Fruit fly (Drosophila melanogaster) whole organism, pupa: ENCODE measurements around the gene CG14374.

Experiments used
- CG13204 ChIP-seq: fragments of 200-800 bp; sonication (Bioruptor generic); optimal IDR thresholded peaks from 2 replicates; lab custom pipeline; 2018; ENCODE audit warnings: missing biosample characterization, mild to moderate bottlenecking, missing genetic modification characterization, moderate library complexity
- CG14655 ChIP-seq: fragments of 200-800 bp; sonication (Bioruptor generic); optimal IDR thresholded peaks from 3 replicates; lab custom pipeline; 2017; ENCODE audit warnings: mild to moderate bottlenecking, missing biosample characterization, missing genetic modification reagents, missing genetic modification characterization
- CG17806 ChIP-seq: fragments of 200-800 bp; sonication (Bioruptor generic); optimal IDR thresholded peaks from 2 replicates; lab custom pipeline; 2018; ENCODE audit warnings: missing biosample characterization, mild to moderate bottlenecking, missing genetic modification characterization, moderate library complexity
- CG32121 ChIP-seq: fragments of 200-800 bp; sonication (Bioruptor generic); IDR thresholded peaks from 2 replicates; pipeline ENCODE4 v1.3.6; 2022; ENCODE audit warnings: missing biosample characterization, missing genetic modification characterization
- CG8301 ChIP-seq: fragments of 200-800 bp; sonication (Bioruptor generic); optimal IDR thresholded peaks from 2 replicates; lab custom pipeline; 2018; ENCODE audit warnings: missing biosample characterization, mild to moderate bottlenecking, missing genetic modification characterization
- EcR ChIP-seq: fragments of 200-800 bp; sonication (Bioruptor generic); optimal IDR thresholded peaks from 3 replicates; lab custom pipeline; 2019; ENCODE audit warnings: missing biosample characterization, missing genetic modification characterization, mild to moderate bottlenecking, moderate library complexity, missing genetic modification reagents
- Ets98B ChIP-seq: fragments of 200-800 bp; sonication (Bioruptor generic); IDR thresholded peaks from 2 replicates; pipeline ENCODE4 v1.3.6; 2022; ENCODE audit warnings: missing biosample characterization, missing genetic modification characterization
- Pif1A ChIP-seq: fragments of 200-800 bp; sonication (Bioruptor generic); optimal IDR thresholded peaks from 3 replicates; lab custom pipeline; 2016; ENCODE audit warnings: missing biosample characterization, missing genetic modification characterization
- Pif1B ChIP-seq: fragments of 200-800 bp; sonication (Bioruptor generic); optimal IDR thresholded peaks from 3 replicates; lab custom pipeline; 2016; ENCODE audit warnings: missing biosample characterization, missing genetic modification characterization
- Snoo ChIP-seq: fragments of 200-800 bp; sonication (Bioruptor generic); optimal IDR thresholded peaks from 3 replicates; lab custom pipeline; 2017; ENCODE audit warnings: missing biosample characterization, mild to moderate bottlenecking, missing genetic modification characterization, inconsistent platforms
- fd96Ca ChIP-seq: fragments of 200-800 bp; sonication (Bioruptor generic); IDR thresholded peaks from 3 replicates; pipeline ENCODE4 v1.3.6; 2022; ENCODE audit warnings: missing biosample characterization, missing genetic modification characterization
- rn ChIP-seq: fragments of 200-800 bp; sonication (Bioruptor generic); IDR thresholded peaks from 2 replicates; pipeline ENCODE4 v1.3.6; 2022; ENCODE audit warnings: missing biosample characterization, missing genetic modification characterization

DNA sequence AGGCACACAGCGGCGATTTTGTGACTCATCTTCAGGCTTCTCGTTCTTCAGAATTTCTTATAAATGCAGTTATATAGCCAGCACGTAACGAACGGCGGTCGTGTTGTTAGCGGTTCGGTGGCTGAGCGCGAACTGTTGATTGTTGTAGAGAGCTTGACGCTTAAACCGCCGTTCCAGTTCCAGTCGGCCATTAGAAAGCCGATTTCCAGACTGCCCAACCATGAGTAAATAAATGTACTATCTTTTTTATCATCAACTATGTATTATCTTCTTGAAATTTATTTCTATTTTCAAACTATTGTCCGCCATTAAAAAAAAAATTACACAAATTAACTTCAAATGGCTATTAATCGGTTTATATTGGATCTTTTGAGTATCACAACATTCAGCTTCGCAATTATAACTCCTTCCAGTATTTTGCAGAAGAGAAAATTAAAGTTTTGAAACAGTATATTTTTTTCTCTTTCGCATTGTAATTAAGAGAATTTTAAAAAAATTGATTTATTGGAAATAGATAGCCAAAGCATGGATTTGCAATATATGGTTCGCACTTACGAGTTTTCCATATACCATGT, 4.9 kb upstream of the CG14374 start, which contains the start of gene GILT1:
- TF ChIP-seq CG14655 (GFP tag; lab: Kevin White, UChicago) (no peak), rn (GFP tag; lab: Robert Waterston, UW) (no peak), CG32121 (no peak), CG8301 (tag; lab: Kevin White, UChicago) (no peak), Pif1B (GFP tag; lab: Kevin White, UChicago) (no peak), EcR (GFP tag; lab: Kevin White, UChicago) (no peak), Pif1A (GFP tag; lab: Kevin White, UChicago) (no peak), CG17806 (no peak), Ets98B (GFP tag; lab: Robert Waterston, UW) (no peak), CG13204 (no peak), fd96Ca (GFP tag; lab: Robert Waterston, UW) (no peak), Snoo (tag; lab: Kevin White, UChicago) (no peak)
